Worm (Caenorhabditis elegans): ENCODE data around the gene F08F8.10.
A peak's percentile ranks its signal among the peaks of the same experiment; 100 is the strongest.

ce11 chrIII:7304961-7305648 is 52.1 kb downstream of the F08F8.10 start:
- no peak for TF ChIP-seq nhr-237 (tag; optimal IDR thresholded peaks at IDR 0.05)
- TF ChIP-seq ceh-16 (tag; optimal IDR thresholded peaks at IDR 0.05) = no peak
- TF ChIP-seq snpc-4 (tag; optimal IDR thresholded peaks at IDR 0.05) = no peak
- no peak for TF ChIP-seq aly-2 (tag; optimal IDR thresholded peaks at IDR 0.05)
- TF ChIP-seq nhr-76 (tag; optimal IDR thresholded peaks at IDR 0.05) = no peak
- no peak for TF ChIP-seq fos-1 (tag; optimal IDR thresholded peaks at IDR 0.05)
- TF ChIP-seq pha-4 (tag; optimal IDR thresholded peaks at IDR 0.05) = no peak
- TF ChIP-seq nhr-23 (tag; optimal IDR thresholded peaks at IDR 0.05) = peak; percentile 79
- no peak for TF ChIP-seq fkh-10 (GFP tag; optimal IDR thresholded peaks at IDR 0.05)
- TF ChIP-seq pqm-1 (tag; optimal IDR thresholded peaks at IDR 0.05) = no peak
- TF ChIP-seq unc-62 (GFP tag; optimal IDR thresholded peaks at IDR 0.05) = no peak

Data from whole organism, L3 larva.